Worm (Caenorhabditis elegans) whole organism, L1 larva: ENCODE results near the gene srbc-9.
A peak's percentile ranks its signal among the peaks of the same experiment; 100 is the strongest.
"Not testable (repeated sequence)": the region's sequence is repeated elsewhere in the genome, so short reads cannot be mapped to it uniquely, and the experiment has no call there.

Source experiments
- C16A3.4 ChIP-seq: fragments of 150-350 bp; optimal IDR thresholded peaks from 2 replicates; lab custom pipeline; 2014; ENCODE audit warnings: missing biosample characterization, missing genetic modification characterization
- F16B12.6 ChIP-seq: fragments of 150-350 bp; optimal IDR thresholded peaks from 2 replicates; lab custom pipeline; 2014; ENCODE audit warnings: missing biosample characterization, missing genetic modification characterization
- alr-1 ChIP-seq: fragments of 200-800 bp; sonication (Bioruptor generic); optimal IDR thresholded peaks from 2 replicates; lab custom pipeline; 2018; ENCODE audit warnings: borderline replicate concordance, mild to moderate bottlenecking, missing genetic modification characterization, missing compliant biosample characterization
- aly-2 ChIP-seq: fragments of 150-350 bp; optimal IDR thresholded peaks from 2 replicates; lab custom pipeline; 2014; ENCODE audit warnings: missing biosample characterization, missing genetic modification characterization
- blmp-1 ChIP-seq: fragments of 150-350 bp; optimal IDR thresholded peaks from 2 replicates; lab custom pipeline; 2014; ENCODE audit warnings: missing biosample characterization, missing genetic modification characterization
- ceh-82 ChIP-seq, 3 experiments: fragments of 150-350 bp in 1 of 3; sonication (generic microtip) in 2 of 3; optimal IDR thresholded peaks; 2 replicates each; lab custom pipeline; 2014 to 2017; ENCODE audit warnings: missing biosample characterization in 3 of 3, missing genetic modification characterization in 3 of 3
- ceh-88 ChIP-seq: fragments of 200-800 bp; sonication (Bioruptor generic); IDR thresholded peaks from 2 replicates; pipeline ENCODE4 v1.3.6; 2022; ENCODE audit warnings: missing genetic modification characterization, missing compliant biosample characterization
- efl-1 ChIP-seq, 4 experiments: fragments of 150-350 bp; optimal IDR thresholded peaks in 3 of 4; peaks in 1 of 4; 1 replicate in 1 of 4; 2 replicates in 3 of 4; lab custom pipeline; 2014; ENCODE audit warnings: missing biosample characterization in 2 of 4, missing genetic modification characterization in 2 of 4, missing genetic modification reagents in 2 of 4
- egl-27 ChIP-seq, 2 experiments: fragments of 150-350 bp in 1 of 2; sonication (generic microtip); optimal IDR thresholded peaks; 3 replicates each; lab custom pipeline; 2017 to 2018; ENCODE audit warnings: missing biosample characterization in 2 of 2, missing genetic modification characterization in 2 of 2, missing genetic modification reagents in 2 of 2
- elt-2 ChIP-seq: sonication (generic microtip); optimal IDR thresholded peaks from 2 replicates; lab custom pipeline; 2016; ENCODE audit warnings: missing genetic modification characterization, mild to moderate bottlenecking, inconsistent platforms, missing compliant biosample characterization, missing genetic modification reagents
- elt-3 ChIP-seq, 6 experiments: fragments of 150-350 bp in 1 of 6; sonication (generic microtip); optimal IDR thresholded peaks; 2 replicates each; lab custom pipeline; 2017 to 2018; ENCODE audit warnings: missing biosample characterization in 6 of 6, missing genetic modification characterization in 6 of 6, inconsistent platforms in 1 of 6
- fkh-4 ChIP-seq: sonication (generic microtip); optimal IDR thresholded peaks from 2 replicates; lab custom pipeline; 2016; ENCODE audit warnings: missing compliant biosample characterization, missing genetic modification characterization, borderline replicate concordance
- fkh-8 ChIP-seq: sonication (generic microtip); optimal IDR thresholded peaks from 2 replicates; lab custom pipeline; 2016; ENCODE audit warnings: mild to moderate bottlenecking, missing genetic modification characterization, missing compliant biosample characterization
- irx-1 ChIP-seq: sonication (generic microtip); optimal IDR thresholded peaks from 2 replicates; lab custom pipeline; 2016; ENCODE audit warnings: missing genetic modification characterization, missing compliant biosample characterization
- lin-13 ChIP-seq: fragments of 150-350 bp; optimal IDR thresholded peaks from 2 replicates; lab custom pipeline; 2014; ENCODE audit warnings: missing biosample characterization, missing genetic modification reagents, missing genetic modification characterization
- lin-15B ChIP-seq: fragments of 150-350 bp; sonication (generic microtip); optimal IDR thresholded peaks from 3 replicates; lab custom pipeline; 2014; ENCODE audit warnings: missing biosample characterization, missing genetic modification characterization
- lin-35 ChIP-seq, 2 experiments: fragments of 150-350 bp; optimal IDR thresholded peaks; 2 replicates each; lab custom pipeline; 2014; ENCODE audit warnings: missing biosample characterization in 2 of 2, missing genetic modification characterization in 2 of 2, missing genetic modification reagents in 2 of 2
- lir-3 ChIP-seq: sonication (generic microtip); optimal IDR thresholded peaks from 2 replicates; lab custom pipeline; 2016; ENCODE audit warnings: mild to moderate bottlenecking, missing genetic modification characterization, moderate library complexity, missing compliant biosample characterization; ENCODE audit not compliant: poor library complexity
- lsy-2 ChIP-seq, 2 experiments: fragments of 150-350 bp; optimal IDR thresholded peaks; 2 replicates each; lab custom pipeline; 2014; ENCODE audit warnings: missing biosample characterization in 2 of 2, missing genetic modification characterization in 2 of 2
- nhr-19 ChIP-seq: fragments of 200-800 bp; sonication (Bioruptor generic); conservative IDR thresholded peaks from 2 replicates; pipeline ENCODE4 v1.3.6; 2022; ENCODE audit warnings: missing genetic modification characterization, missing compliant biosample characterization
- nhr-237 ChIP-seq: fragments of 150-350 bp; optimal IDR thresholded peaks from 2 replicates; lab custom pipeline; 2014; ENCODE audit warnings: missing biosample characterization, missing genetic modification characterization
- nhr-28 ChIP-seq: fragments of 150-350 bp; optimal IDR thresholded peaks from 2 replicates; lab custom pipeline; 2014; ENCODE audit warnings: missing biosample characterization, missing genetic modification characterization
- nhr-47 ChIP-seq: sonication (generic microtip); optimal IDR thresholded peaks from 2 replicates; lab custom pipeline; 2016; ENCODE audit warnings: mild to moderate bottlenecking, missing genetic modification characterization, moderate library complexity, missing compliant biosample characterization
- nhr-71 ChIP-seq: sonication (generic microtip); optimal IDR thresholded peaks from 2 replicates; lab custom pipeline; 2016; ENCODE audit warnings: mild to moderate bottlenecking, missing genetic modification characterization, moderate library complexity, missing compliant biosample characterization
- nhr-84 ChIP-seq: sonication (generic microtip); optimal IDR thresholded peaks from 2 replicates; lab custom pipeline; 2017; ENCODE audit warnings: missing biosample characterization, missing genetic modification characterization
- nhr-85 ChIP-seq: sonication (generic microtip); peaks from one replicate; lab custom pipeline; 2016; ENCODE audit warnings: missing genetic modification characterization, inconsistent platforms, missing compliant biosample characterization
- rnt-1 ChIP-seq: sonication (generic microtip); optimal IDR thresholded peaks from 2 replicates; lab custom pipeline; 2016; ENCODE audit warnings: mild to moderate bottlenecking, missing genetic modification characterization, moderate library complexity, missing compliant biosample characterization
- skn-1 ChIP-seq: fragments of 150-350 bp; optimal IDR thresholded peaks from 2 replicates; lab custom pipeline; 2014; ENCODE audit warnings: missing biosample characterization, missing genetic modification characterization
- sptf-1 ChIP-seq: fragments of 150-350 bp; optimal IDR thresholded peaks from 2 replicates; lab custom pipeline; 2014; ENCODE audit warnings: missing biosample characterization, missing genetic modification characterization
- unc-98 ChIP-seq: fragments of 200-800 bp; sonication (Bioruptor generic); IDR thresholded peaks from 2 replicates; pipeline ENCODE4 v1.3.6; 2022; ENCODE audit warnings: missing genetic modification characterization, missing compliant biosample characterization
- ztf-11 ChIP-seq, 2 experiments: sonication (generic microtip); optimal IDR thresholded peaks; 2 replicates each; lab custom pipeline; 2016 to 2017; ENCODE audit warnings: missing genetic modification characterization in 2 of 2, missing biosample characterization in 1 of 2, missing compliant biosample characterization in 1 of 2

srbc-9 gene

ce11 chrV:7522279-7522678 lies 32.0 kb upstream of the srbc-9 start, which contains the start of gene C54F6.15:
Gene C54F6.15, minus strand, starts transcription at chrV:7522379.
- TF ChIP-seq elt-3 (tag; optimal IDR thresholded peaks at IDR 0.05; lab: Kevin White, UChicago) = no peak
- TF ChIP-seq egl-27 (tag; optimal IDR thresholded peaks at IDR 0.05; lab: Kevin White, UChicago) = no peak
- no peak for TF ChIP-seq C16A3.4 (tag; lab: Kevin White, UChicago)
- TF ChIP-seq nhr-28 (tag; lab: Kevin White, UChicago) = no peak
- no peak for TF ChIP-seq fkh-4 (tag; lab: Kevin White, UChicago)
- TF ChIP-seq nhr-85 (tag; lab: Kevin White, UChicago) = no peak
- no peak for TF ChIP-seq skn-1 (tag; lab: Kevin White, UChicago)
- no peak for TF ChIP-seq sptf-1 (tag; lab: Kevin White, UChicago)
- TF ChIP-seq nhr-47 (tag; lab: Kevin White, UChicago) = no peak
- TF ChIP-seq efl-1 (optimal IDR thresholded peaks at IDR 0.05; lab: Kevin White, UChicago) = no peak
- no peak for TF ChIP-seq efl-1 (GFP tag; optimal IDR thresholded peaks at IDR 0.05 in 1 of 2; lab: Kevin White, UChicago)
- TF ChIP-seq nhr-19 = no peak
- no peak for TF ChIP-seq irx-1 (tag; lab: Kevin White, UChicago)
- no peak for TF ChIP-seq lsy-2 (tag; optimal IDR thresholded peaks at IDR 0.05; lab: Kevin White, UChicago)
- TF ChIP-seq F16B12.6 (tag; lab: Kevin White, UChicago) = no peak
- no peak for TF ChIP-seq ceh-82 (tag; optimal IDR thresholded peaks at IDR 0.05; lab: Kevin White, UChicago)

- peak; percentile 75 for TF ChIP-seq elt-2
- no peak for TF ChIP-seq irx-1 (tag; lab: Kevin White, UChicago)
- TF ChIP-seq ztf-11 (tag; optimal IDR thresholded peaks at IDR 0.05; lab: Kevin White, UChicago) = no peak
- no peak for TF ChIP-seq alr-1 (tag; lab: Kevin White, UChicago)
- no peak for TF ChIP-seq lin-15B (tag; lab: Kevin White, UChicago)
- TF ChIP-seq ceh-88 (GFP tag; lab: Robert Waterston, UW) = no peak
These were observed 31.1 kb upstream of the srbc-9 start for ce11 chrV:7521304-7521703.

- TF ChIP-seq nhr-84 (tag; lab: Kevin White, UChicago) = no peak
- TF ChIP-seq fkh-8 = peak; percentile 1
- no peak for TF ChIP-seq lir-3 (tag; lab: Kevin White, UChicago)
- TF ChIP-seq nhr-71 (tag; lab: Kevin White, UChicago) = peak; percentile 26
- no peak for TF ChIP-seq aly-2 (tag; lab: Kevin White, UChicago)
- no peak for TF ChIP-seq blmp-1 (tag; lab: Kevin White, UChicago)
These were observed 29.8 kb upstream of the srbc-9 start, which contains the start of gene srb-19 for ce11 chrV:7520077-7520476. Gene srb-19, minus strand, starts transcription at chrV:7520177.

ce11 chrV:7514939-7515338 lies 24.7 kb upstream of the srbc-9 start, which contains the start of gene srb-18:
Gene srb-18, plus strand, starts transcription at chrV:7515239.
- no peak for TF ChIP-seq nhr-237
- TF ChIP-seq lsy-2 (tag; optimal IDR thresholded peaks at IDR 0.05; lab: Kevin White, UChicago) = no peak
- no peak for TF ChIP-seq nhr-84 (tag; lab: Kevin White, UChicago)
- TF ChIP-seq unc-98 = no peak
- no peak for TF ChIP-seq lin-13
- TF ChIP-seq ceh-82 (tag; optimal IDR thresholded peaks at IDR 0.05; lab: Kevin White, UChicago) = no peak
- no peak for TF ChIP-seq lin-35 (GFP tag; optimal IDR thresholded peaks at IDR 0.05; lab: Kevin White, UChicago)

- TF ChIP-seq sptf-1, irx-1, rnt-1 (tag; lab: Kevin White, UChicago): not testable (repeated sequence)
These were observed 21.2 kb upstream of the srbc-9 start, which contains the start of gene nhr-171 for ce11 chrV:7511465-7511864. Gene nhr-171, plus strand, starts transcription at chrV:7511765.
